Worm (Caenorhabditis elegans) whole organism, L1 larva: ENCODE results near the gene Y57E12AR.1.
A peak's percentile ranks its signal among the peaks of the same experiment; 100 is the strongest.

Experiments
- C16A3.4 ChIP-seq: fragments of 150-350 bp; optimal IDR thresholded peaks from 2 replicates; lab custom pipeline; 2014; ENCODE audit warnings: missing biosample characterization, missing genetic modification characterization
- C34B4.2 ChIP-seq: sonication (generic microtip); optimal IDR thresholded peaks from 2 replicates; lab custom pipeline; 2017; ENCODE audit warnings: mild to moderate bottlenecking, missing genetic modification characterization, missing compliant biosample characterization
- F16B12.6 ChIP-seq: fragments of 150-350 bp; optimal IDR thresholded peaks from 2 replicates; lab custom pipeline; 2014; ENCODE audit warnings: missing biosample characterization, missing genetic modification characterization
- aha-1 ChIP-seq: fragments of 150-350 bp; optimal IDR thresholded peaks from 2 replicates; lab custom pipeline; 2014; ENCODE audit warnings: missing biosample characterization, missing genetic modification characterization
- ama-1 ChIP-seq: fragments of 150-350 bp; optimal IDR thresholded peaks from 2 replicates; lab custom pipeline; 2014
- blmp-1 ChIP-seq: fragments of 150-350 bp; optimal IDR thresholded peaks from 2 replicates; lab custom pipeline; 2014; ENCODE audit warnings: missing biosample characterization, missing genetic modification characterization
- ceh-82 ChIP-seq, 3 experiments: fragments of 150-350 bp in 1 of 3; sonication (generic microtip) in 2 of 3; optimal IDR thresholded peaks; 2 replicates each; lab custom pipeline; 2014 to 2017; ENCODE audit warnings: missing biosample characterization in 3 of 3, missing genetic modification characterization in 3 of 3
- ces-1 ChIP-seq: fragments of 150-350 bp; optimal IDR thresholded peaks from 2 replicates; lab custom pipeline; 2014; ENCODE audit warnings: missing biosample characterization, missing genetic modification reagents, missing genetic modification characterization
- dpl-1 ChIP-seq, 3 experiments: fragments of 150-350 bp in 2 of 3; sonication (generic microtip) in 1 of 3; optimal IDR thresholded peaks; 2 replicates each; lab custom pipeline; 2014 to 2017; ENCODE audit warnings: missing biosample characterization in 3 of 3, missing genetic modification characterization in 3 of 3, missing genetic modification reagents in 3 of 3
- efl-1 ChIP-seq, 4 experiments: fragments of 150-350 bp; optimal IDR thresholded peaks in 3 of 4; peaks in 1 of 4; 1 replicate in 1 of 4; 2 replicates in 3 of 4; lab custom pipeline; 2014; ENCODE audit warnings: missing biosample characterization in 2 of 4, missing genetic modification characterization in 2 of 4, missing genetic modification reagents in 2 of 4
- efl-3 ChIP-seq: fragments of 200-800 bp; sonication (Bioruptor generic); optimal IDR thresholded peaks from 2 replicates; lab custom pipeline; 2018; ENCODE audit warnings: mild to moderate bottlenecking, missing genetic modification characterization, missing compliant biosample characterization
- egl-13 ChIP-seq: sonication (generic microtip); optimal IDR thresholded peaks from 2 replicates; lab custom pipeline; 2016; ENCODE audit warnings: missing genotype, missing genetic modification reagents, missing genetic modification characterization, missing compliant biosample characterization
- egl-27 ChIP-seq, 2 experiments: fragments of 150-350 bp in 1 of 2; sonication (generic microtip); optimal IDR thresholded peaks; 3 replicates each; lab custom pipeline; 2017 to 2018; ENCODE audit warnings: missing biosample characterization in 2 of 2, missing genetic modification characterization in 2 of 2, missing genetic modification reagents in 2 of 2
- elt-3 ChIP-seq, 6 experiments: fragments of 150-350 bp in 1 of 6; sonication (generic microtip); optimal IDR thresholded peaks; 2 replicates each; lab custom pipeline; 2017 to 2018; ENCODE audit warnings: missing biosample characterization in 6 of 6, missing genetic modification characterization in 6 of 6, inconsistent platforms in 1 of 6
- fkh-10 ChIP-seq: sonication (generic microtip); optimal IDR thresholded peaks from 2 replicates; lab custom pipeline; 2017; ENCODE audit warnings: missing biosample characterization, missing genetic modification reagents, missing genetic modification characterization
- fkh-4 ChIP-seq: sonication (generic microtip); optimal IDR thresholded peaks from 2 replicates; lab custom pipeline; 2016; ENCODE audit warnings: missing compliant biosample characterization, missing genetic modification characterization, borderline replicate concordance
- fkh-8 ChIP-seq: sonication (generic microtip); optimal IDR thresholded peaks from 2 replicates; lab custom pipeline; 2016; ENCODE audit warnings: mild to moderate bottlenecking, missing genetic modification characterization, missing compliant biosample characterization
- grh-1 ChIP-seq: fragments of 200-800 bp; sonication (Bioruptor generic); IDR thresholded peaks from 2 replicates; pipeline ENCODE4 v1.3.6; 2022; ENCODE audit warnings: missing genetic modification reagents, missing genetic modification characterization, missing compliant biosample characterization
- hlh-17 ChIP-seq: fragments of 200-800 bp; sonication (Bioruptor generic); optimal IDR thresholded peaks from 2 replicates; lab custom pipeline; 2018; ENCODE audit warnings: missing genetic modification characterization, mild to moderate bottlenecking, missing compliant biosample characterization, moderate library complexity, borderline replicate concordance
- hpl-2 ChIP-seq: fragments of 150-350 bp; optimal IDR thresholded peaks from 2 replicates; lab custom pipeline; 2014; ENCODE audit warnings: missing biosample characterization, missing genetic modification reagents, missing genetic modification characterization
- irx-1 ChIP-seq: sonication (generic microtip); optimal IDR thresholded peaks from 2 replicates; lab custom pipeline; 2016; ENCODE audit warnings: missing genetic modification characterization, missing compliant biosample characterization
- lin-13 ChIP-seq: fragments of 150-350 bp; optimal IDR thresholded peaks from 2 replicates; lab custom pipeline; 2014; ENCODE audit warnings: missing biosample characterization, missing genetic modification reagents, missing genetic modification characterization
- lin-35 ChIP-seq, 2 experiments: fragments of 150-350 bp; optimal IDR thresholded peaks; 2 replicates each; lab custom pipeline; 2014; ENCODE audit warnings: missing biosample characterization in 2 of 2, missing genetic modification characterization in 2 of 2, missing genetic modification reagents in 2 of 2
- mab-9 ChIP-seq: fragments of 200-800 bp; sonication (Bioruptor generic); IDR thresholded peaks from 2 replicates; pipeline ENCODE4 v1.3.6; 2022; ENCODE audit warnings: missing genetic modification reagents, missing genetic modification characterization, missing compliant biosample characterization
- mdl-1 ChIP-seq, 2 experiments: fragments of 150-350 bp; optimal IDR thresholded peaks; 2 replicates each; lab custom pipeline; 2014 to 2017; ENCODE audit warnings: missing biosample characterization in 2 of 2, missing genetic modification characterization in 2 of 2, inconsistent platforms in 1 of 2
- mep-1 ChIP-seq: fragments of 150-350 bp; optimal IDR thresholded peaks from 2 replicates; lab custom pipeline; 2014; ENCODE audit warnings: missing biosample characterization, missing genetic modification characterization
- nhr-11 ChIP-seq: fragments of 150-350 bp; optimal IDR thresholded peaks from 2 replicates; lab custom pipeline; 2014; ENCODE audit warnings: missing biosample characterization, missing genetic modification characterization
- nhr-20 ChIP-seq: sonication (generic microtip); optimal IDR thresholded peaks from 2 replicates; lab custom pipeline; 2016; ENCODE audit warnings: mild to moderate bottlenecking, missing genetic modification characterization, missing compliant biosample characterization
- nhr-76 ChIP-seq: sonication (generic microtip); optimal IDR thresholded peaks from 2 replicates; lab custom pipeline; 2017; ENCODE audit warnings: missing biosample characterization, missing genetic modification characterization
- nhr-77 ChIP-seq: fragments of 150-350 bp; optimal IDR thresholded peaks from 2 replicates; lab custom pipeline; 2014; ENCODE audit warnings: missing biosample characterization, missing genetic modification characterization
- nhr-84 ChIP-seq: sonication (generic microtip); optimal IDR thresholded peaks from 2 replicates; lab custom pipeline; 2017; ENCODE audit warnings: missing biosample characterization, missing genetic modification characterization
- nhr-85 ChIP-seq: sonication (generic microtip); peaks from one replicate; lab custom pipeline; 2016; ENCODE audit warnings: missing genetic modification characterization, inconsistent platforms, missing compliant biosample characterization
- pag-3 ChIP-seq: sonication (generic microtip); optimal IDR thresholded peaks from 2 replicates; lab custom pipeline; 2017; ENCODE audit warnings: missing genetic modification characterization, mild to moderate bottlenecking, missing compliant biosample characterization, antibody characterized with exemption, borderline replicate concordance; ENCODE audit not compliant: insufficient read depth
- pqm-1 ChIP-seq: sonication (generic microtip); optimal IDR thresholded peaks from 3 replicates; lab custom pipeline; 2017; ENCODE audit warnings: missing biosample characterization, missing genetic modification characterization
- rnt-1 ChIP-seq: sonication (generic microtip); optimal IDR thresholded peaks from 2 replicates; lab custom pipeline; 2016; ENCODE audit warnings: mild to moderate bottlenecking, missing genetic modification characterization, moderate library complexity, missing compliant biosample characterization
- snpc-4 ChIP-seq: fragments of 150-350 bp; optimal IDR thresholded peaks from 2 replicates; lab custom pipeline; 2014; ENCODE audit warnings: missing biosample characterization, missing genetic modification characterization
- sptf-1 ChIP-seq: fragments of 150-350 bp; optimal IDR thresholded peaks from 2 replicates; lab custom pipeline; 2014; ENCODE audit warnings: missing biosample characterization, missing genetic modification characterization
- swsn-7 ChIP-seq: sonication (generic microtip); optimal IDR thresholded peaks from 2 replicates; lab custom pipeline; 2016; ENCODE audit warnings: missing genetic modification characterization, missing compliant biosample characterization
- unc-130 ChIP-seq: fragments of 150-350 bp; optimal IDR thresholded peaks from 2 replicates; lab custom pipeline; 2017; ENCODE audit warnings: missing biosample characterization, missing genetic modification characterization, inconsistent platforms
- unc-30 ChIP-seq: sonication (generic microtip); optimal IDR thresholded peaks from 2 replicates; lab custom pipeline; 2017; ENCODE audit warnings: missing biosample characterization, missing genetic modification characterization
- unc-62 ChIP-seq: fragments of 150-350 bp; optimal IDR thresholded peaks from 2 replicates; lab custom pipeline; 2014; ENCODE audit warnings: missing biosample characterization, missing genetic modification reagents, missing genetic modification characterization
- unc-86 ChIP-seq: sonication (generic microtip); optimal IDR thresholded peaks from 2 replicates; lab custom pipeline; 2016; ENCODE audit warnings: missing genetic modification characterization, missing compliant biosample characterization
- unc-98 ChIP-seq: fragments of 200-800 bp; sonication (Bioruptor generic); IDR thresholded peaks from 2 replicates; pipeline ENCODE4 v1.3.6; 2022; ENCODE audit warnings: missing genetic modification characterization, missing compliant biosample characterization
- vab-15 ChIP-seq: sonication (generic microtip); optimal IDR thresholded peaks from 2 replicates; lab custom pipeline; 2017; ENCODE audit warnings: missing genotype, mild to moderate bottlenecking, missing genetic modification characterization, missing compliant biosample characterization
- xbp-1 ChIP-seq: sonication (generic microtip); optimal IDR thresholded peaks from 2 replicates; lab custom pipeline; 2016; ENCODE audit warnings: missing genetic modification characterization, missing compliant biosample characterization
- zip-4 ChIP-seq: fragments of 200-800 bp; sonication (Bioruptor generic); optimal IDR thresholded peaks from 2 replicates; lab custom pipeline; 2018; ENCODE audit warnings: mild to moderate bottlenecking, missing genetic modification characterization, moderate library complexity, missing compliant biosample characterization
- ztf-11 ChIP-seq, 2 experiments: sonication (generic microtip); optimal IDR thresholded peaks; 2 replicates each; lab custom pipeline; 2016 to 2017; ENCODE audit warnings: missing genetic modification characterization in 2 of 2, missing biosample characterization in 1 of 2, missing compliant biosample characterization in 1 of 2

Gene Y57E12AR.1

DNA sequence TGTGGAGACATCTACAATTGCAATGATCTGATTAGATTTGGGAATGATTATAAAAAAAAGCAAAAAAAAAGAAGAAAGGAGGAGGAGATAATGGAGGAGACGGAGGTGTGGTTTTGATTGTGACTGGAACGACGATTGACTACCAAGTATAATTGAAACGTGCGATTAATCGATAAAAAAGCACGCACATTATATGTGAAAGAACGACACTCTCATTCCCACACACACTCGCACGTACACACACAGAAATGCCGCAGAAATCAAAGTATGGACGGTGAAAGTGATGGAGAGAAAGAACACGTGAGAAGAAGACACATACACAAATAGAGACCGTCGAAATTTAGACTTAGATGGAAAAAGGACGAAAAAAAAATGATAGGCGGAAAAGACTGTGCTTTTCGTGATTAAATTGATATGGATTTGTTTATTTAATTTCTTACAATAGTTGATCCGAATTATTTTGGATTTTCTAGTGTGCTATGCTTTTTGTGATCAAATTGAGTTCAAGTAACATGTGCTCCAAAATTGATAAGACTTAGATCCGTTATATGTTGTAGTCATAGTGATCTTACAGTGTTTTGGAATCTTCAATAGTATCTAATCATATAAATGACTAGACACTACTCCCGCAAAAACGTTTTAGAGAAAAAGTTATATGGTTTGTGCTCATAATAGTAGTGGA lies 28.7 kb upstream of the Y57E12AR.1 start, which contains the start of gene nhr-135 (continued):
- peak in 2 of 3 experiments; percentile 28 to 32 for TF ChIP-seq dpl-1 (GFP tag; optimal IDR thresholded peaks at IDR 0.05; lab: Kevin White, UChicago)
- no peak for TF ChIP-seq nhr-84
- no peak for TF ChIP-seq fkh-10
- no peak for TF ChIP-seq mab-9
- TF ChIP-seq pqm-1 (tag; lab: Kevin White, UChicago) = no peak
- no peak for TF ChIP-seq fkh-8 (tag; lab: Kevin White, UChicago)
- no peak for TF ChIP-seq ces-1 (GFP tag; lab: Kevin White, UChicago)
- no peak for TF ChIP-seq sptf-1 (tag; lab: Kevin White, UChicago)
- peak; percentile 56 for TF ChIP-seq unc-130 (tag; lab: Kevin White, UChicago)
- TF ChIP-seq efl-1 (optimal IDR thresholded peaks at IDR 0.05; lab: Kevin White, UChicago) = peak in 1 of 2 experiments; percentile 30
- peak; percentile 24 to 40 for TF ChIP-seq efl-1 (GFP tag; optimal IDR thresholded peaks at IDR 0.05 in 1 of 2; lab: Kevin White, UChicago)
- no peak for TF ChIP-seq snpc-4 (tag; lab: Kevin White, UChicago)
- peak; percentile 99 for TF ChIP-seq blmp-1 (tag; lab: Kevin White, UChicago)
- no peak for TF ChIP-seq irx-1 (tag; lab: Kevin White, UChicago)

DNA sequence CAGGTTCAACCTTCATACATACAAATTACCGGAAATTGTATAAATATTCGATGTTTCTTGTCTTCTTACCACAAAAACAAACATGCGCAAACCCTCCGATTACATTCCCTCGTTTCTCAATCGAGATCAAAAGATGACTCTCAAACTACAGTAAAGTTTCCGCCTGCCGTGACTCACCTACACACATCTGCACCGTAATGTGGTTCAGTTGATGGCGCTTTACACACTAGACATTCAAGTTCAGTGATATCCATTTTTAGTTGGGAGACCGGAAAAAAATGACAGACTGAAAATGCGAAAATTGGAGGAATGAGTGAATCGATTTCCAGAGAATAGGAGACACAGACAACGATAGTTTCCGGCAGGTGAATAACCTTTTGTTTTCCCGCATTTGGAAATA lies 26.2 kb upstream of the Y57E12AR.1 start, which contains the start of gene nhr-286:
Gene nhr-286, minus strand, starts transcription at position 324 of the 400 bp plus-strand sequence.
- peak; percentile 39 for TF ChIP-seq ama-1 (lab: Kevin White, UChicago)
- TF ChIP-seq zip-4 = no peak
- TF ChIP-seq rnt-1 (tag; lab: Kevin White, UChicago) = no peak
- TF ChIP-seq nhr-20 (tag; lab: Kevin White, UChicago) = peak; percentile 51
- no peak for TF ChIP-seq hlh-17
- TF ChIP-seq nhr-85 (tag; lab: Kevin White, UChicago) = peak; percentile 50
- TF ChIP-seq unc-30 (tag; lab: Kevin White, UChicago) = no peak

- TF ChIP-seq nhr-11 (no peak), aha-1 (tag; lab: Kevin White, UChicago) (no peak), nhr-77 (no peak), lin-35 (GFP tag; optimal IDR thresholded peaks at IDR 0.05; lab: Kevin White, UChicago) (peak in 1 of 2 experiments; percentile 81), C34B4.2 (no peak), mdl-1 (tag; optimal IDR thresholded peaks at IDR 0.05; lab: Kevin White, UChicago) (peak in 1 of 2 experiments; percentile 72), vab-15 (tag; lab: Kevin White, UChicago) (peak; percentile 61), fkh-4 (tag; lab: Kevin White, UChicago) (no peak), nhr-76 (tag; lab: Kevin White, UChicago) (no peak), ceh-82 (tag; optimal IDR thresholded peaks at IDR 0.05; lab: Kevin White, UChicago) (no peak), ztf-11 (tag; optimal IDR thresholded peaks at IDR 0.05; lab: Kevin White, UChicago) (no peak), lin-13 (GFP tag; lab: Kevin White, UChicago) (no peak), pag-3 (tag; lab: Kevin White, UChicago) (no peak), unc-98 (GFP tag; lab: Robert Waterston, UW) (no peak), blmp-1 (tag; lab: Kevin White, UChicago) (peak; percentile 70), hpl-2 (no peak), unc-86 (tag; lab: Kevin White, UChicago) (no peak), egl-13 (tag; lab: Kevin White, UChicago) (no peak), nhr-85 (tag; lab: Kevin White, UChicago) (peak; percentile 97), hlh-17 (no peak), elt-3 (tag; optimal IDR thresholded peaks at IDR 0.05; lab: Kevin White, UChicago) (peak in 3 of 6 experiments; percentile 64 to 94 (median 75)), egl-27 (tag; optimal IDR thresholded peaks at IDR 0.05; lab: Kevin White, UChicago) (no peak), efl-1 (optimal IDR thresholded peaks at IDR 0.05; lab: Kevin White, UChicago) (peak in 1 of 2 experiments; percentile 40), efl-1 (GFP tag; optimal IDR thresholded peaks at IDR 0.05 in 1 of 2; lab: Kevin White, UChicago) (peak; percentile 10 to 94), C16A3.4 (tag; lab: Kevin White, UChicago) (peak; percentile 42), grh-1 (peak; percentile 91), unc-62 (GFP tag; lab: Kevin White, UChicago) (no peak), F16B12.6 (tag; lab: Kevin White, UChicago) (no peak), mep-1 (no peak), unc-130 (tag; lab: Kevin White, UChicago) (peak; percentile 16), efl-3 (GFP tag; lab: Kevin White, UChicago) (no peak), swsn-7 (tag; lab: Kevin White, UChicago) (no peak), xbp-1 (no peak)
These were observed 24.1 kb upstream of the Y57E12AR.1 start for ce11 chrV:7089217-7089616.
